Fruit fly (Drosophila melanogaster): Measurements from ENCODE around the gene mtrm.

Gene mtrm

dm6 chr3L:8458767-8459614, 46.2 kb downstream of the mtrm start (continued):
- TF ChIP-seq HLH54F (GFP tag; optimal IDR thresholded peaks at IDR 0.05) (no peak), tin (GFP tag; optimal IDR thresholded peaks at IDR 0.05) (no peak), Abd-B (GFP tag; optimal IDR thresholded peaks at IDR 0.05) (no peak), schlank (tag; optimal IDR thresholded peaks at IDR 0.05) (no peak), Awh (GFP tag; IDR thresholded peaks at IDR 0.05) (no peak), CG43689 (GFP tag; IDR thresholded peaks at IDR 0.05) (no peak), tap (tag; optimal IDR thresholded peaks at IDR 0.05) (no peak), CG2889 (GFP tag; IDR thresholded peaks at IDR 0.05) (no peak), Camta (GFP tag; optimal IDR thresholded peaks at IDR 0.05) (no peak), org-1 (GFP tag; optimal IDR thresholded peaks at IDR 0.05) (no peak), peb (GFP tag; IDR thresholded peaks at IDR 0.05) (no peak), Poxn (GFP tag; IDR thresholded peaks at IDR 0.05) (no peak), CG4730 (GFP tag; IDR thresholded peaks at IDR 0.05) (no peak), PHDP (tag; optimal IDR thresholded peaks at IDR 0.05) (no peak), Sry-δ (GFP tag; optimal IDR thresholded peaks at IDR 0.05) (no peak), ems (GFP tag; optimal IDR thresholded peaks at IDR 0.05) (no peak), Hr39 (optimal IDR thresholded peaks at IDR 0.05) (no peak), al (GFP tag; IDR thresholded peaks at IDR 0.05) (no peak), CG7987 (GFP tag; optimal IDR thresholded peaks at IDR 0.05) (no peak), crol (GFP tag; IDR thresholded peaks at IDR 0.05) (peak; percentile 88), stc (GFP tag; IDR thresholded peaks at IDR 0.05) (no peak), lov (optimal IDR thresholded peaks at IDR 0.05) (no peak), lov (GFP tag; IDR thresholded peaks at IDR 0.05) (no peak), br (optimal IDR thresholded peaks at IDR 0.05) (no peak), CG1024 (GFP tag; IDR thresholded peaks at IDR 0.05) (no peak), mirr (GFP tag; optimal IDR thresholded peaks at IDR 0.05) (peak; percentile 25), prd (optimal IDR thresholded peaks at IDR 0.05) (no peak), prd (GFP tag; IDR thresholded peaks at IDR 0.05) (no peak), Xbp1 (GFP tag; optimal IDR thresholded peaks at IDR 0.05) (peak; percentile 2), oc (tag; optimal IDR thresholded peaks at IDR 0.05) (no peak), CG5245 (GFP tag; optimal IDR thresholded peaks at IDR 0.05) (no peak), dmrt99B (tag; optimal IDR thresholded peaks at IDR 0.05) (peak; percentile 50), tll (GFP tag; optimal IDR thresholded peaks at IDR 0.05) (peak in 1 of 2 experiments; percentile 33), B-H2 (GFP tag; optimal IDR thresholded peaks at IDR 0.05) (no peak), nau (GFP tag; optimal IDR thresholded peaks at IDR 0.05) (no peak), CG10543 (GFP tag; optimal IDR thresholded peaks at IDR 0.05) (no peak), Bdp1 (GFP tag; optimal IDR thresholded peaks at IDR 0.05) (no peak), gsb (GFP tag; IDR thresholded peaks at IDR 0.05) (no peak), CG16813 (GFP tag; IDR thresholded peaks at IDR 0.05; ENCODE audit: partially characterized antibody) (no peak), otp (GFP tag; IDR thresholded peaks at IDR 0.05) (no peak), sd (tag; optimal IDR thresholded peaks at IDR 0.05) (no peak), Hmr (GFP tag; optimal IDR thresholded peaks at IDR 0.05) (no peak), HLH4C (GFP tag; IDR thresholded peaks at IDR 0.05; ENCODE audit: partially characterized antibody) (no peak), CG9932 (GFP tag; IDR thresholded peaks at IDR 0.05) (no peak), Oaz (GFP tag; IDR thresholded peaks at IDR 0.05) (no peak), vnd (GFP tag; IDR thresholded peaks at IDR 0.05; ENCODE audit: partially characterized antibody) (no peak), ssp (GFP tag; IDR thresholded peaks at IDR 0.05) (no peak), CG33213 (GFP tag; optimal IDR thresholded peaks at IDR 0.05) (no peak), pum (GFP tag; optimal IDR thresholded peaks at IDR 0.05) (no peak), NfI (GFP tag; optimal IDR thresholded peaks at IDR 0.05) (no peak), CG8290 (GFP tag; optimal IDR thresholded peaks at IDR 0.05) (no peak), CG8290 (tag; optimal IDR thresholded peaks at IDR 0.05) (no peak)
